Fruit fly (Drosophila melanogaster) whole organism, embryonic: ENCODE data around the gene opa.
A peak's percentile ranks its signal among the peaks of the same experiment; 100 is the strongest.

Experiments
- Atf-2 ChIP-seq: fragments of 200-800 bp; sonication (Bioruptor generic); optimal IDR thresholded peaks from 2 replicates; lab custom pipeline; 2016; ENCODE audit warnings: missing biosample characterization, missing genetic modification characterization
- CG10267 ChIP-seq: fragments of 200-800 bp; sonication (Bioruptor generic); optimal IDR thresholded peaks from 2 replicates; lab custom pipeline; 2018; ENCODE audit warnings: missing biosample characterization, mild to moderate bottlenecking, missing genetic modification characterization, moderate library complexity
- CG10431 ChIP-seq: fragments of 200-800 bp; sonication (Bioruptor generic); optimal IDR thresholded peaks from 3 replicates; lab custom pipeline; 2018; ENCODE audit warnings: missing biosample characterization, mild to moderate bottlenecking, missing genetic modification characterization
- CG11456 ChIP-seq: fragments of 200-800 bp; sonication (Bioruptor generic); IDR thresholded peaks from 3 replicates; pipeline ENCODE4 v1.3.6; 2022; ENCODE audit warnings: missing biosample characterization, missing genetic modification characterization
- CG13287 ChIP-seq: fragments of 200-800 bp; sonication (Bioruptor generic); IDR thresholded peaks from 2 replicates; pipeline ENCODE4 v1.3.6; 2022; ENCODE audit warnings: missing biosample characterization, missing genetic modification characterization; ENCODE audit not compliant: partially characterized antibody
- CG13775 ChIP-seq: fragments of 200-800 bp; sonication (Bioruptor generic); optimal IDR thresholded peaks from 3 replicates; lab custom pipeline; 2017; ENCODE audit warnings: missing biosample characterization, mild to moderate bottlenecking, missing genetic modification characterization
- CG14710 ChIP-seq: fragments of 200-800 bp; sonication (Bioruptor generic); optimal IDR thresholded peaks from 3 replicates; lab custom pipeline; 2019; ENCODE audit warnings: missing biosample characterization, mild to moderate bottlenecking, missing genetic modification characterization, moderate library complexity
- CG1529 ChIP-seq: fragments of 200-800 bp; sonication (Bioruptor generic); optimal IDR thresholded peaks from 3 replicates; lab custom pipeline; 2018; ENCODE audit warnings: missing biosample characterization, missing genetic modification characterization
- CG1603 ChIP-seq: fragments of 200-800 bp; sonication (Bioruptor generic); optimal IDR thresholded peaks from 2 replicates; lab custom pipeline; 2019; ENCODE audit warnings: missing biosample characterization, mild to moderate bottlenecking, missing genetic modification characterization, moderate library complexity
- CG17912 ChIP-seq: fragments of 200-800 bp; sonication (Bioruptor generic); optimal IDR thresholded peaks from 2 replicates; lab custom pipeline; 2018; ENCODE audit warnings: missing biosample characterization, mild to moderate bottlenecking, missing genetic modification characterization
- CG2120 ChIP-seq: fragments of 200-800 bp; sonication (Bioruptor generic); optimal IDR thresholded peaks from 3 replicates; lab custom pipeline; 2016; ENCODE audit warnings: missing biosample characterization, missing genetic modification characterization
- CG2875 ChIP-seq: fragments of 200-800 bp; sonication (Bioruptor generic); optimal IDR thresholded peaks from 2 replicates; lab custom pipeline; 2017; ENCODE audit warnings: missing biosample characterization, mild to moderate bottlenecking, missing genetic modification characterization, missing genetic modification reagents
- CG30431 ChIP-seq: fragments of 200-800 bp; sonication (Bioruptor generic); optimal IDR thresholded peaks from 2 replicates; lab custom pipeline; 2017; ENCODE audit warnings: missing biosample characterization, missing genetic modification characterization
- CG3407 ChIP-seq: fragments of 200-800 bp; sonication (Bioruptor generic); optimal IDR thresholded peaks from 2 replicates; lab custom pipeline; 2018; ENCODE audit warnings: missing biosample characterization, mild to moderate bottlenecking, missing genetic modification characterization
- CG3995 ChIP-seq: fragments of 200-800 bp; sonication (Bioruptor generic); optimal IDR thresholded peaks from 3 replicates; lab custom pipeline; 2016; ENCODE audit warnings: missing biosample characterization, missing genetic modification characterization
- CG42726 ChIP-seq: fragments of 200-800 bp; sonication (Bioruptor generic); IDR thresholded peaks from 2 replicates; pipeline ENCODE4 v1.3.6; 2022; ENCODE audit warnings: missing biosample characterization, missing genetic modification characterization; ENCODE audit not compliant: partially characterized antibody
- CG8089 ChIP-seq: fragments of 200-800 bp; sonication (Bioruptor generic); optimal IDR thresholded peaks from 3 replicates; lab custom pipeline; 2016; ENCODE audit warnings: missing biosample characterization, missing genetic modification characterization
- CG8290 ChIP-seq, 3 experiments: fragments of 200-800 bp; sonication (Bioruptor generic); optimal IDR thresholded peaks; 2 replicates each; lab custom pipeline; 2016 to 2019; ENCODE audit warnings: missing biosample characterization in 3 of 3, missing genetic modification characterization in 3 of 3, mild to moderate bottlenecking in 2 of 3, moderate library complexity in 1 of 3
- CG8359 ChIP-seq: fragments of 200-800 bp; sonication (Bioruptor generic); optimal IDR thresholded peaks from 2 replicates; lab custom pipeline; 2017; ENCODE audit warnings: missing biosample characterization, mild to moderate bottlenecking, missing genetic modification characterization, borderline replicate concordance
- Chrac-16 ChIP-seq: fragments of 200-800 bp; sonication (Bioruptor generic); optimal IDR thresholded peaks from 3 replicates; lab custom pipeline; 2016; ENCODE audit warnings: missing biosample characterization, missing genetic modification characterization
- D19B ChIP-seq: fragments of 200-800 bp; sonication (Bioruptor generic); optimal IDR thresholded peaks from 2 replicates; lab custom pipeline; 2017; ENCODE audit warnings: missing biosample characterization, mild to moderate bottlenecking, missing genetic modification characterization
- Dref ChIP-seq: fragments of 200-800 bp; sonication (Bioruptor generic); IDR thresholded peaks from 2 replicates; pipeline ENCODE4 v1.3.6; 2022; ENCODE audit warnings: missing biosample characterization, missing genetic modification characterization
- Hmr ChIP-seq: fragments of 200-800 bp; sonication (Bioruptor generic); optimal IDR thresholded peaks from 3 replicates; lab custom pipeline; 2017; ENCODE audit warnings: mild to moderate bottlenecking, missing biosample characterization, missing genetic modification reagents, missing genetic modification characterization
- Neu2 ChIP-seq: fragments of 200-800 bp; sonication (Bioruptor generic); optimal IDR thresholded peaks from 3 replicates; lab custom pipeline; 2016; ENCODE audit warnings: missing biosample characterization, missing genetic modification characterization, borderline replicate concordance
- Optix ChIP-seq: fragments of 200-800 bp; sonication (Bioruptor generic); IDR thresholded peaks from 3 replicates; pipeline ENCODE4 v1.3.6; 2022; ENCODE audit warnings: missing biosample characterization, missing genetic modification characterization
- PHDP ChIP-seq: fragments of 200-800 bp; sonication (Bioruptor generic); optimal IDR thresholded peaks from 3 replicates; lab custom pipeline; 2018; ENCODE audit warnings: missing biosample characterization, mild to moderate bottlenecking, missing genetic modification characterization, moderate library complexity
- Poxn ChIP-seq: fragments of 200-800 bp; sonication (Bioruptor generic); IDR thresholded peaks from 2 replicates; pipeline ENCODE4 v1.3.6; 2022; ENCODE audit warnings: missing biosample characterization, missing genetic modification characterization
- Side ChIP-seq: fragments of 200-800 bp; sonication (Bioruptor generic); optimal IDR thresholded peaks from 2 replicates; lab custom pipeline; 2016; ENCODE audit warnings: missing biosample characterization, missing genetic modification characterization
- Vsx1 ChIP-seq: fragments of 200-800 bp; sonication (Bioruptor generic); optimal IDR thresholded peaks from 2 replicates; lab custom pipeline; 2017; ENCODE audit warnings: missing biosample characterization, mild to moderate bottlenecking, missing genetic modification characterization, missing genetic modification reagents
- amos ChIP-seq: fragments of 200-800 bp; sonication (Bioruptor generic); IDR thresholded peaks from 2 replicates; pipeline ENCODE4 v1.3.6; 2022; ENCODE audit warnings: missing biosample characterization, missing genetic modification characterization; ENCODE audit not compliant: partially characterized antibody
- caup ChIP-seq: fragments of 200-800 bp; sonication (Bioruptor generic); optimal IDR thresholded peaks from 3 replicates; lab custom pipeline; 2017; ENCODE audit warnings: missing biosample characterization, mild to moderate bottlenecking, missing genetic modification characterization, moderate library complexity; ENCODE audit not compliant: severe bottlenecking
- corto ChIP-seq: fragments of 200-800 bp; sonication (Bioruptor generic); optimal IDR thresholded peaks from 2 replicates; lab custom pipeline; 2016; ENCODE audit warnings: missing biosample characterization, mild to moderate bottlenecking, missing genetic modification characterization, moderate library complexity
- fd64A ChIP-seq: fragments of 200-800 bp; sonication (Bioruptor generic); optimal IDR thresholded peaks from 3 replicates; lab custom pipeline; 2018; ENCODE audit warnings: missing biosample characterization, mild to moderate bottlenecking, missing genetic modification characterization
- hkb ChIP-seq, 2 experiments: fragments of 200-800 bp in 1 of 2; fragments of >200 bp in 1 of 2; sonication (Bioruptor generic) in 1 of 2; IDR thresholded peaks in 1 of 2; optimal IDR thresholded peaks in 1 of 2; 2 replicates each; pipeline versions ENCODE4 v1.3.6 to Lab custom; 2017 to 2022; ENCODE audit warnings: missing biosample characterization in 1 of 2, missing genetic modification characterization in 1 of 2
- knrl ChIP-seq: fragments of 200-800 bp; sonication (Bioruptor generic); IDR thresholded peaks from 3 replicates; pipeline ENCODE4 v1.3.6; 2022; ENCODE audit warnings: missing biosample characterization, missing genetic modification characterization; ENCODE audit not compliant: partially characterized antibody
- lola ChIP-seq, 3 experiments: fragments of >200 bp in 2 of 3; fragments of 200-800 bp in 1 of 3; sonication (Bioruptor generic) in 1 of 3; optimal IDR thresholded peaks; 2 replicates each; lab custom pipeline; 2017 to 2019; ENCODE audit warnings: missing biosample characterization in 3 of 3, missing genetic modification characterization in 3 of 3, mild to moderate bottlenecking in 1 of 3, moderate library complexity in 1 of 3
- mirr ChIP-seq: fragments of 200-800 bp; sonication (Bioruptor generic); optimal IDR thresholded peaks from 3 replicates; lab custom pipeline; 2018; ENCODE audit warnings: missing biosample characterization, mild to moderate bottlenecking, missing genetic modification characterization
- prd ChIP-seq, 3 experiments: fragments of >200 bp in 2 of 3; fragments of 200-800 bp in 1 of 3; sonication (Bioruptor generic) in 1 of 3; optimal IDR thresholded peaks in 2 of 3; IDR thresholded peaks in 1 of 3; 2 replicates in 2 of 3; 3 replicates in 1 of 3; pipeline versions ENCODE4 v1.3.6 to Lab custom; 2017 to 2022; ENCODE audit warnings: missing biosample characterization in 1 of 3, missing genetic modification characterization in 1 of 3
- ro ChIP-seq: fragments of 200-800 bp; sonication (Bioruptor generic); IDR thresholded peaks from 2 replicates; pipeline ENCODE4 v1.3.6; 2022; ENCODE audit warnings: missing biosample characterization, missing genetic modification characterization
- sisA ChIP-seq: fragments of 200-800 bp; sonication (Bioruptor generic); IDR thresholded peaks from 2 replicates; pipeline ENCODE4 v1.3.6; 2022; ENCODE audit warnings: missing biosample characterization, missing genetic modification characterization
- so ChIP-seq: fragments of 200-800 bp; sonication (Bioruptor generic); IDR thresholded peaks from 3 replicates; pipeline ENCODE4 v1.3.6; 2022; ENCODE audit warnings: missing biosample characterization, missing genetic modification characterization
- sob ChIP-seq: fragments of 200-800 bp; sonication (Bioruptor generic); IDR thresholded peaks from 2 replicates; pipeline ENCODE4 v1.3.6; 2022; ENCODE audit warnings: missing biosample characterization, missing genetic modification characterization
- sqz ChIP-seq: fragments of 200-800 bp; sonication (Bioruptor generic); optimal IDR thresholded peaks from 3 replicates; lab custom pipeline; 2018; ENCODE audit warnings: missing biosample characterization, mild to moderate bottlenecking, missing genetic modification characterization
- ssp ChIP-seq: fragments of 200-800 bp; sonication (Bioruptor generic); IDR thresholded peaks from 2 replicates; pipeline ENCODE4 v1.3.6; 2022; ENCODE audit warnings: missing biosample characterization, missing genetic modification characterization
- tap ChIP-seq: fragments of 200-800 bp; optimal IDR thresholded peaks from 3 replicates; lab custom pipeline; 2019; ENCODE audit warnings: missing biosample characterization, mild to moderate bottlenecking, missing genetic modification characterization, moderate library complexity
- tin ChIP-seq: fragments of 200-800 bp; sonication (Bioruptor generic); optimal IDR thresholded peaks from 3 replicates; lab custom pipeline; 2016; ENCODE audit warnings: missing biosample characterization, missing genetic modification characterization
- unpg ChIP-seq: fragments of 200-800 bp; sonication (Bioruptor generic); optimal IDR thresholded peaks from 3 replicates; lab custom pipeline; 2018; ENCODE audit warnings: missing biosample characterization, mild to moderate bottlenecking, missing genetic modification characterization, moderate library complexity
- zfh1 ChIP-seq: fragments of 200-800 bp; sonication (Bioruptor generic); IDR thresholded peaks from 3 replicates; pipeline ENCODE4 v1.3.6; 2022; ENCODE audit warnings: missing biosample characterization, missing genetic modification characterization

The opa gene

dm6 chr3R:4804126-4804649 lies 48.4 kb upstream of the opa start (continued):
- no peak for TF ChIP-seq zfh1 (GFP tag; lab: Robert Waterston, UW)
- peak; percentile 60 for TF ChIP-seq Vsx1 (GFP tag; lab: Kevin White, UChicago)
- TF ChIP-seq CG8290 (GFP tag; optimal IDR thresholded peaks at IDR 0.05; lab: Kevin White, UChicago) = no peak
- peak in 1 of 2 experiments; percentile 50 for TF ChIP-seq CG8290 (tag; optimal IDR thresholded peaks at IDR 0.05; lab: Kevin White, UChicago)
- TF ChIP-seq knrl (GFP tag; lab: Robert Waterston, UW) = peak; percentile 31; the same call in 1 of the 3 replicates
- no peak for TF ChIP-seq lola (GFP tag; optimal IDR thresholded peaks at IDR 0.05; lab: Kevin White, UChicago)
- no peak for TF ChIP-seq Optix
- TF ChIP-seq corto = no peak
- 0 out of 2 replicates have a peak, but pooled peaks have one; percentile 12 for TF ChIP-seq amos (GFP tag; lab: Robert Waterston, UW)
- peak; percentile 21 for TF ChIP-seq unpg (GFP tag; lab: Kevin White, UChicago)
- TF ChIP-seq Poxn (GFP tag; lab: Robert Waterston, UW) = no peak
- no peak for TF ChIP-seq CG2875 (GFP tag; lab: Kevin White, UChicago)
- TF ChIP-seq Hmr = peak; percentile 45
- TF ChIP-seq CG13775 (GFP tag; lab: Kevin White, UChicago) = no peak
- no peak for TF ChIP-seq Chrac-16 (GFP tag; lab: Kevin White, UChicago)
- TF ChIP-seq CG10267 (tag; lab: Kevin White, UChicago) = no peak
- peak; percentile 51 for TF ChIP-seq mirr (GFP tag; lab: Kevin White, UChicago)
- TF ChIP-seq sqz (GFP tag; lab: Kevin White, UChicago) = no peak
- TF ChIP-seq CG2120 = peak; percentile 34
- no peak for TF ChIP-seq CG3407 (GFP tag; lab: Kevin White, UChicago)
- TF ChIP-seq Dref (GFP tag; lab: Robert Waterston, UW) = no peak
- TF ChIP-seq CG14710 (tag; lab: Kevin White, UChicago) = no peak
- TF ChIP-seq CG8089 (GFP tag; lab: Kevin White, UChicago) = no peak
- TF ChIP-seq so (GFP tag; lab: Robert Waterston, UW) = no peak
- peak; percentile 19 for TF ChIP-seq CG17912 (GFP tag; lab: Kevin White, UChicago)
- TF ChIP-seq CG13287 = peak; percentile 66; the same call in 1 of the 2 replicates
- TF ChIP-seq CG11456 (GFP tag; lab: Robert Waterston, UW) = no peak
- no peak for TF ChIP-seq CG10431 (GFP tag; lab: Kevin White, UChicago)
- TF ChIP-seq ro = no peak
- TF ChIP-seq caup (GFP tag; lab: Kevin White, UChicago) = no peak
- no peak for TF ChIP-seq prd (optimal IDR thresholded peaks at IDR 0.05; lab: Kevin White, UChicago)
- no peak for TF ChIP-seq prd (GFP tag; IDR thresholded peaks at IDR 0.05; lab: Robert Waterston, UW)
- TF ChIP-seq CG1603 (tag; lab: Kevin White, UChicago) = no peak
- 0 out of 2 replicates have a peak, but pooled peaks have one; percentile 9 for TF ChIP-seq sob (GFP tag; lab: Robert Waterston, UW)
- TF ChIP-seq hkb (optimal IDR thresholded peaks at IDR 0.05; lab: Kevin White, UChicago) = no peak
- TF ChIP-seq hkb (GFP tag; IDR thresholded peaks at IDR 0.05; lab: Robert Waterston, UW) = no peak
- no peak for TF ChIP-seq tap (tag; lab: Kevin White, UChicago)
- no peak for TF ChIP-seq sisA (GFP tag; lab: Robert Waterston, UW)
- TF ChIP-seq CG3995 (GFP tag; lab: Kevin White, UChicago) = no peak
- TF ChIP-seq CG1529 (GFP tag; lab: Kevin White, UChicago) = no peak
- no peak for TF ChIP-seq PHDP (tag; lab: Kevin White, UChicago)
- no peak for TF ChIP-seq Atf-2 (GFP tag; lab: Kevin White, UChicago)
- TF ChIP-seq ssp (GFP tag; lab: Robert Waterston, UW) = no peak
- TF ChIP-seq CG30431 = no peak
- no peak for TF ChIP-seq Neu2 (GFP tag; lab: Kevin White, UChicago)
- TF ChIP-seq tin (GFP tag; lab: Kevin White, UChicago) = no peak
- TF ChIP-seq fd64A (GFP tag; lab: Kevin White, UChicago) = no peak
- no peak for TF ChIP-seq Side (GFP tag; lab: Kevin White, UChicago)
- no peak for TF ChIP-seq CG42726 (GFP tag; lab: Robert Waterston, UW)
- TF ChIP-seq D19B (GFP tag; lab: Kevin White, UChicago) = no peak
- TF ChIP-seq CG8359 (GFP tag; lab: Kevin White, UChicago) = no peak
